Worm (Caenorhabditis elegans) whole organism, young adult: Measurements from ENCODE around the gene ctps-1.

ENCODE experiments used
- K12H6.12 ChIP-seq: fragments of 200-800 bp; sonication (Bioruptor generic); optimal IDR thresholded peaks from 2 replicates; lab custom pipeline; 2018; ENCODE audit warnings: mild to moderate bottlenecking, missing genetic modification characterization, missing compliant biosample characterization
- Y79H2A.3 ChIP-seq: fragments of 200-800 bp; sonication (Bioruptor generic); conservative IDR thresholded peaks from 2 replicates; pipeline ENCODE4 v1.3.6; 2022; ENCODE audit warnings: missing genetic modification reagents, missing genetic modification characterization, missing compliant biosample characterization
- egrh-3 ChIP-seq: fragments of 200-800 bp; sonication (Bioruptor generic); IDR thresholded peaks from 2 replicates; pipeline ENCODE4 v1.3.6; 2022; ENCODE audit warnings: missing genetic modification reagents, missing genetic modification characterization, missing compliant biosample characterization
- madf-8 ChIP-seq: fragments of 200-800 bp; sonication (Bioruptor generic); conservative IDR thresholded peaks from 2 replicates; pipeline ENCODE4 v1.3.6; 2022; ENCODE audit warnings: missing genetic modification reagents, missing genetic modification characterization, missing compliant biosample characterization
- unc-130 ChIP-seq: sonication (generic microtip); optimal IDR thresholded peaks from 2 replicates; lab custom pipeline; 2016; ENCODE audit warnings: missing genetic modification reagents, missing genetic modification characterization, missing compliant biosample characterization
- xnd-1 ChIP-seq: sonication (generic microtip); optimal IDR thresholded peaks from 2 replicates; lab custom pipeline; 2016; ENCODE audit warnings: missing genotype, missing genetic modification reagents, missing genetic modification characterization, missing compliant biosample characterization

DNA sequence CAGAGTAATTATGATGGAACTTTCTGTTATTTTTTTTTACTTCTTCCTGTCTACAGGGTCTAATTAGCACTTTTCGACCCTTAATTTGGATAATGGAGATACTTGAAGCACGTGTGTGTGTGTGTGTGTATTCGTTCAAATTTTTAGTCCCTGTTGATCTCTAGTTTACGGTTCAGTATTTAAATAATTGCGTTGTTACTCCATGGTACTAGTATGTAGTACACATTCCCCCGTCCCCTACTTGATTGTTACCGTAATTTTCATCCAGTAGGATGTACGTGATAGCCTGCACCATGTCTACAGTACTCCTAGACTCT is 15.4 kb upstream of the ctps-1 start:
- TF ChIP-seq K12H6.12 (tag; lab: Kevin White, UChicago) (no peak), Y79H2A.3 (GFP tag; lab: Robert Waterston, UW) (no peak), xnd-1 (no peak), egrh-3 (GFP tag; lab: Robert Waterston, UW) (no peak), madf-8 (GFP tag; lab: Robert Waterston, UW) (no peak), unc-130 (GFP tag; lab: Kevin White, UChicago) (no peak)
